Worm (Caenorhabditis elegans): ENCODE measurements around the gene ari-1.4.
"Not testable (repeated sequence)": the region's sequence is repeated elsewhere in the genome, so short reads cannot be mapped to it uniquely, and the experiment has no call there.

Gene ari-1.4

ce11 chrIV:15523700-15524099 is 4.6 kb downstream of the ari-1.4 start:
- no peak for TF ChIP-seq lin-11 (tag; optimal IDR thresholded peaks at IDR 0.05)
- TF ChIP-seq unc-39 (tag; optimal IDR thresholded peaks at IDR 0.05): no peak
- TF ChIP-seq nhr-10 (tag; optimal IDR thresholded peaks at IDR 0.05): no peak
- no peak for TF ChIP-seq fos-1 (tag; optimal IDR thresholded peaks at IDR 0.05)
- no peak for TF ChIP-seq unc-55 (GFP tag; optimal IDR thresholded peaks at IDR 0.05)
- TF ChIP-seq sma-3 (GFP tag; optimal IDR thresholded peaks at IDR 0.05): no peak

- TF ChIP-seq gmeb-1, lin-39, ztf-11 (tag; optimal IDR thresholded peaks at IDR 0.05): not testable (repeated sequence)
Observed at ce11 chrIV:15521342-15521741, 7.0 kb downstream of the ari-1.4 start, which contains the start of gene Y73F8A.32. Y73F8A.32 (minus strand) TSS chrIV:15521442.

- TF ChIP-seq mab-5 (tag; optimal IDR thresholded peaks at IDR 0.05) (no peak), nhr-10 (tag; optimal IDR thresholded peaks at IDR 0.05) (no peak), nhr-11 (tag; optimal IDR thresholded peaks at IDR 0.05) (no peak), ztf-1 (GFP tag; conservative IDR thresholded peaks at IDR 0.05) (no peak), nhr-6 (tag; optimal IDR thresholded peaks at IDR 0.05) (no peak), lin-11 (tag; optimal IDR thresholded peaks at IDR 0.05) (no peak), elt-1 (tag; optimal IDR thresholded peaks at IDR 0.05) (no peak), ztf-11 (tag; optimal IDR thresholded peaks at IDR 0.05) (no peak), zag-1 (tag; optimal IDR thresholded peaks at IDR 0.05) (no peak), F13H6.1 (tag; optimal IDR thresholded peaks at IDR 0.05) (no peak), skn-1 (tag; optimal IDR thresholded peaks at IDR 0.05) (no peak), unc-39 (tag; optimal IDR thresholded peaks at IDR 0.05) (no peak), nhr-129 (tag; optimal IDR thresholded peaks at IDR 0.05) (no peak), alr-1 (tag; optimal IDR thresholded peaks at IDR 0.05) (no peak), unc-62 (GFP tag; optimal IDR thresholded peaks at IDR 0.05) (no peak), ama-1 (optimal IDR thresholded peaks at IDR 0.05) (no peak)
Observed at ce11 chrIV:15497263-15497662, 31.1 kb downstream of the ari-1.4 start, which contains the start of gene acr-24. acr-24 (plus strand) TSS chrIV:15497563.

ce11 chrIV:15476369-15476768 is 52.0 kb downstream of the ari-1.4 start:
- peak; percentile 66 for TF ChIP-seq nhr-129 (tag; optimal IDR thresholded peaks at IDR 0.05)
- TF ChIP-seq egl-27 (tag; optimal IDR thresholded peaks at IDR 0.05): no peak
- TF ChIP-seq alr-1 (tag; optimal IDR thresholded peaks at IDR 0.05): no peak
- no peak for TF ChIP-seq ceh-16 (tag; optimal IDR thresholded peaks at IDR 0.05)
- no peak for TF ChIP-seq sma-3 (GFP tag; optimal IDR thresholded peaks at IDR 0.05)
- TF ChIP-seq lin-11 (tag; optimal IDR thresholded peaks at IDR 0.05): no peak
- no peak for TF ChIP-seq elt-1 (tag; optimal IDR thresholded peaks at IDR 0.05)
- TF ChIP-seq ztf-4 (tag; optimal IDR thresholded peaks at IDR 0.05): no peak
- no peak for TF ChIP-seq nhr-21 (tag; optimal IDR thresholded peaks at IDR 0.05)
- no peak for TF ChIP-seq unc-62 (GFP tag; optimal IDR thresholded peaks at IDR 0.05)
- TF ChIP-seq nhr-77 (tag; optimal IDR thresholded peaks at IDR 0.05): no peak
- no peak for TF ChIP-seq snpc-4 (tag; optimal IDR thresholded peaks at IDR 0.05)
- TF ChIP-seq aly-2 (tag; optimal IDR thresholded peaks at IDR 0.05): no peak
- peak; percentile 31 for TF ChIP-seq gmeb-1 (tag; optimal IDR thresholded peaks at IDR 0.05)
- no peak for TF ChIP-seq dmd-4 (tag; optimal IDR thresholded peaks at IDR 0.05)
- peak; percentile 39 for TF ChIP-seq unc-55 (GFP tag; optimal IDR thresholded peaks at IDR 0.05)
- TF ChIP-seq sma-9 (GFP tag; optimal IDR thresholded peaks at IDR 0.05): no peak
- TF ChIP-seq sma-9 (tag; optimal IDR thresholded peaks at IDR 0.05): no peak
- no peak for TF ChIP-seq ama-1 (optimal IDR thresholded peaks at IDR 0.05)
- TF ChIP-seq nhr-12 (tag; optimal IDR thresholded peaks at IDR 0.05): no peak
- TF ChIP-seq nhr-237 (tag; optimal IDR thresholded peaks at IDR 0.05): no peak
- TF ChIP-seq ztf-1 (GFP tag; conservative IDR thresholded peaks at IDR 0.05): no peak
- TF ChIP-seq ztf-11 (tag; optimal IDR thresholded peaks at IDR 0.05): no peak
- TF ChIP-seq mab-5 (tag; optimal IDR thresholded peaks at IDR 0.05): no peak
- no peak for TF ChIP-seq ceh-82 (tag; optimal IDR thresholded peaks at IDR 0.05)
- peak; percentile 16 for TF ChIP-seq crh-2 (tag; optimal IDR thresholded peaks at IDR 0.05)
- no peak for TF ChIP-seq Y55F3AM.14 (GFP tag; optimal IDR thresholded peaks at IDR 0.05)
- TF ChIP-seq nhr-10 (tag; optimal IDR thresholded peaks at IDR 0.05): no peak
- TF ChIP-seq nhr-11 (tag; optimal IDR thresholded peaks at IDR 0.05): no peak
- TF ChIP-seq R02D3.7 (tag; optimal IDR thresholded peaks at IDR 0.05): no peak
- TF ChIP-seq nhr-25 (tag; optimal IDR thresholded peaks at IDR 0.05): no peak
- no peak for TF ChIP-seq C34F6.9 (tag; optimal IDR thresholded peaks at IDR 0.05)
